Worm (Caenorhabditis elegans) whole organism, L1 larva: ENCODE data around the gene srz-74.

Source experiments
- fkh-10 ChIP-seq: sonication (generic microtip); optimal IDR thresholded peaks from 2 replicates; lab custom pipeline; 2017; ENCODE audit warnings: missing biosample characterization, missing genetic modification reagents, missing genetic modification characterization
- nhr-28 ChIP-seq: fragments of 150-350 bp; optimal IDR thresholded peaks from 2 replicates; lab custom pipeline; 2014; ENCODE audit warnings: missing biosample characterization, missing genetic modification characterization

ce11 chrIV:16298851-16299250, 30.4 kb upstream of the srz-74 start, which contains the start of gene srz-72:
- TF ChIP-seq fkh-10 (GFP tag; lab: Kevin White, UChicago) (no peak), nhr-28 (no peak)
